Worm (Caenorhabditis elegans) whole organism, early embryonic: ENCODE results near the gene D1014.5.

Source experiments
- F13C5.2 ChIP-seq: sonication (generic microtip); optimal IDR thresholded peaks from 2 replicates; lab custom pipeline; 2017; ENCODE audit warnings: mild to moderate bottlenecking, missing genetic modification characterization, inconsistent platforms, missing compliant biosample characterization
- aly-1 ChIP-seq: sonication (generic microtip); optimal IDR thresholded peaks from 2 replicates; lab custom pipeline; 2016; ENCODE audit warnings: missing genetic modification characterization, missing compliant biosample characterization
- ama-1 ChIP-seq: fragments of 150-350 bp; optimal IDR thresholded peaks from 2 replicates; lab custom pipeline; 2014
- ceh-36 ChIP-seq: sonication (generic microtip); optimal IDR thresholded peaks from 2 replicates; lab custom pipeline; 2016; ENCODE audit warnings: missing genetic modification characterization, inconsistent platforms, missing compliant biosample characterization
- flt-1 ChIP-seq: fragments of 200-800 bp; sonication (Bioruptor generic); IDR thresholded peaks from 2 replicates; pipeline ENCODE4 v1.3.6; 2022; ENCODE audit warnings: missing genetic modification characterization, missing compliant biosample characterization
- hmbx-1 ChIP-seq: sonication (generic microtip); optimal IDR thresholded peaks from 2 replicates; lab custom pipeline; 2016; ENCODE audit warnings: mild to moderate bottlenecking, missing genetic modification characterization, missing compliant biosample characterization
- hmg-4 ChIP-seq: fragments of 200-800 bp; sonication (Bioruptor generic); optimal IDR thresholded peaks from 2 replicates; lab custom pipeline; 2018; ENCODE audit warnings: mild to moderate bottlenecking, missing genetic modification characterization, missing compliant biosample characterization
- hnd-1 ChIP-seq: sonication (generic microtip); optimal IDR thresholded peaks from 2 replicates; lab custom pipeline; 2016; ENCODE audit warnings: missing genetic modification characterization, missing compliant biosample characterization
- scrt-1 ChIP-seq: fragments of 200-800 bp; sonication (Bioruptor generic); IDR thresholded peaks from 2 replicates; pipeline ENCODE4 v1.3.6; 2022; ENCODE audit warnings: missing genetic modification characterization, missing compliant biosample characterization
- sea-1 ChIP-seq: fragments of 200-800 bp; sonication (Bioruptor generic); conservative IDR thresholded peaks from 2 replicates; pipeline ENCODE4 v1.3.6; 2022; ENCODE audit warnings: missing genetic modification characterization, missing compliant biosample characterization
- tbx-11 ChIP-seq: fragments of 200-800 bp; sonication (Bioruptor generic); IDR thresholded peaks from 2 replicates; pipeline ENCODE4 v1.3.6; 2022; ENCODE audit warnings: missing genetic modification characterization, missing compliant biosample characterization
- tbx-37 ChIP-seq: fragments of 200-800 bp; sonication (Bioruptor generic); conservative IDR thresholded peaks from 2 replicates; pipeline ENCODE4 v1.3.6; 2022; ENCODE audit warnings: missing genetic modification reagents, missing genetic modification characterization, missing compliant biosample characterization

- TF ChIP-seq ceh-36 (tag; lab: Kevin White, UChicago) (no peak), hmg-4 (no peak), ama-1 (lab: Kevin White, UChicago) (no peak), tbx-11 (GFP tag; lab: Robert Waterston, UW) (no peak), tbx-37 (GFP tag; lab: Robert Waterston, UW) (no peak), sea-1 (GFP tag; lab: Robert Waterston, UW) (no peak), flt-1 (GFP tag; lab: Robert Waterston, UW) (no peak), F13C5.2 (tag; lab: Kevin White, UChicago) (no peak), hmbx-1 (tag; lab: Kevin White, UChicago) (no peak), aly-1 (no peak), scrt-1 (GFP tag; lab: Robert Waterston, UW) (no peak), hnd-1 (no peak)
Measured at ce11 chrV:8130812-8131211, 7.3 kb downstream of the D1014.5 start.
